Fruit fly (Drosophila melanogaster) whole organism, embryonic: ENCODE measurements around the gene CG15362.

ENCODE experiments used
- Adf1 ChIP-seq: fragments of 200-800 bp; sonication (Bioruptor generic); IDR thresholded peaks from 2 replicates; pipeline ENCODE4 v1.3.6; 2022; ENCODE audit warnings: missing biosample characterization, missing genetic modification characterization
- Asciz ChIP-seq: fragments of 200-800 bp; sonication (Bioruptor generic); optimal IDR thresholded peaks from 2 replicates; lab custom pipeline; 2017; ENCODE audit warnings: missing biosample characterization, mild to moderate bottlenecking, missing genetic modification characterization, missing genetic modification reagents
- Awh ChIP-seq: fragments of 200-800 bp; sonication (Bioruptor generic); IDR thresholded peaks from 2 replicates; pipeline ENCODE4, ENCODE4 v1.3.6; 2022; ENCODE audit warnings: missing biosample characterization, missing genetic modification characterization
- CG10543 ChIP-seq: fragments of 200-800 bp; sonication (Bioruptor generic); optimal IDR thresholded peaks from 3 replicates; lab custom pipeline; 2017; ENCODE audit warnings: missing biosample characterization, mild to moderate bottlenecking, missing genetic modification characterization, moderate library complexity
- CG10654 ChIP-seq: fragments of 200-800 bp; sonication (Bioruptor generic); optimal IDR thresholded peaks from 2 replicates; lab custom pipeline; 2016; ENCODE audit warnings: missing biosample characterization, missing genetic modification characterization
- CG11398 ChIP-seq: fragments of 200-800 bp; sonication (Bioruptor generic); optimal IDR thresholded peaks from 2 replicates; lab custom pipeline; 2016; ENCODE audit warnings: missing biosample characterization, missing genetic modification characterization
- CG13424 ChIP-seq: fragments of 200-800 bp; sonication (Bioruptor generic); optimal IDR thresholded peaks from 2 replicates; lab custom pipeline; 2019; ENCODE audit warnings: missing biosample characterization, mild to moderate bottlenecking, missing genetic modification characterization, moderate library complexity
- CG13894 ChIP-seq: fragments of 200-800 bp; sonication (Bioruptor generic); optimal IDR thresholded peaks from 3 replicates; lab custom pipeline; 2018; ENCODE audit warnings: missing biosample characterization, mild to moderate bottlenecking, missing genetic modification characterization, moderate library complexity
- CG14860 ChIP-seq: fragments of 200-800 bp; sonication (Bioruptor generic); IDR thresholded peaks from 3 replicates; pipeline ENCODE4 v1.3.6; 2022; ENCODE audit warnings: missing biosample characterization, missing genetic modification characterization; ENCODE audit not compliant: partially characterized antibody
- CG16863 ChIP-seq: fragments of 200-800 bp; sonication (Bioruptor generic); optimal IDR thresholded peaks from 3 replicates; lab custom pipeline; 2016; ENCODE audit warnings: missing biosample characterization, missing genetic modification characterization
- CG17385 ChIP-seq: fragments of 200-800 bp; sonication (Bioruptor generic); optimal IDR thresholded peaks from 3 replicates; lab custom pipeline; 2018; ENCODE audit warnings: missing biosample characterization, mild to moderate bottlenecking, missing genetic modification characterization
- CG30403 ChIP-seq: fragments of 200-800 bp; sonication (Bioruptor generic); optimal IDR thresholded peaks from 3 replicates; lab custom pipeline; 2016; ENCODE audit warnings: missing biosample characterization, missing genetic modification characterization
- CG32767 ChIP-seq: fragments of 200-800 bp; sonication (Bioruptor generic); IDR thresholded peaks from 2 replicates; pipeline ENCODE4 v1.3.6; 2022; ENCODE audit warnings: missing biosample characterization, missing genetic modification characterization
- CG42726 ChIP-seq: fragments of 200-800 bp; sonication (Bioruptor generic); IDR thresholded peaks from 2 replicates; pipeline ENCODE4 v1.3.6; 2022; ENCODE audit warnings: missing biosample characterization, missing genetic modification characterization; ENCODE audit not compliant: partially characterized antibody
- CG4707 ChIP-seq: fragments of 200-800 bp; sonication (Bioruptor generic); optimal IDR thresholded peaks from 2 replicates; lab custom pipeline; 2018; ENCODE audit warnings: missing biosample characterization, mild to moderate bottlenecking, missing genetic modification characterization, moderate library complexity
- CG6175 ChIP-seq: fragments of 200-800 bp; sonication (Bioruptor generic); IDR thresholded peaks from 3 replicates; pipeline ENCODE4 v1.3.6; 2022; ENCODE audit warnings: missing biosample characterization, missing genetic modification characterization
- CG7271 ChIP-seq: fragments of 200-800 bp; sonication (Bioruptor generic); optimal IDR thresholded peaks from 2 replicates; lab custom pipeline; 2018; ENCODE audit warnings: missing biosample characterization, mild to moderate bottlenecking, missing genetic modification characterization, moderate library complexity
- CG7556 ChIP-seq: fragments of 200-800 bp; sonication (Bioruptor generic); optimal IDR thresholded peaks from 2 replicates; lab custom pipeline; 2017; ENCODE audit warnings: missing biosample characterization, mild to moderate bottlenecking, missing genetic modification characterization
- CG7786 ChIP-seq: fragments of 200-800 bp; sonication (Bioruptor generic); optimal IDR thresholded peaks from 2 replicates; lab custom pipeline; 2016; ENCODE audit warnings: missing biosample characterization, missing genetic modification characterization
- CG8281 ChIP-seq: fragments of 200-800 bp; sonication (Bioruptor generic); optimal IDR thresholded peaks from 2 replicates; lab custom pipeline; 2018; ENCODE audit warnings: missing biosample characterization, mild to moderate bottlenecking, missing genetic modification characterization, moderate library complexity
- CG9609 ChIP-seq: fragments of 200-800 bp; sonication (Bioruptor generic); optimal IDR thresholded peaks from 3 replicates; lab custom pipeline; 2016; ENCODE audit warnings: missing biosample characterization, missing genetic modification characterization
- CG9876 ChIP-seq: fragments of 200-800 bp; sonication (Bioruptor generic); optimal IDR thresholded peaks from 2 replicates; lab custom pipeline; 2016; ENCODE audit warnings: missing biosample characterization, missing genetic modification characterization
- CrebB ChIP-seq: fragments of 200-800 bp; sonication (Bioruptor generic); optimal IDR thresholded peaks from 3 replicates; lab custom pipeline; 2018; ENCODE audit warnings: missing biosample characterization, mild to moderate bottlenecking, missing genetic modification characterization
- Dad ChIP-seq: fragments of 200-800 bp; sonication (Bioruptor generic); optimal IDR thresholded peaks from 3 replicates; lab custom pipeline; 2016; ENCODE audit warnings: missing biosample characterization, missing genetic modification characterization
- Deaf1 ChIP-seq: fragments of 200-800 bp; optimal IDR thresholded peaks from 3 replicates; lab custom pipeline; 2019; ENCODE audit warnings: missing biosample characterization, mild to moderate bottlenecking, missing genetic modification characterization, moderate library complexity
- Dfd ChIP-seq, 2 experiments: fragments of >200 bp; optimal IDR thresholded peaks; 2 replicates each; lab custom pipeline; 2017; ENCODE audit warnings: missing biosample characterization in 2 of 2, missing genetic modification characterization in 2 of 2
- Dip3 ChIP-seq: fragments of 200-800 bp; sonication (Bioruptor generic); optimal IDR thresholded peaks from 3 replicates; lab custom pipeline; 2016; ENCODE audit warnings: missing biosample characterization, missing genetic modification characterization
- Gug ChIP-seq: fragments of 200-800 bp; sonication (Bioruptor generic); IDR thresholded peaks from 4 replicates; pipeline ENCODE4 v1.3.6; 2022; ENCODE audit warnings: missing biosample characterization, missing genetic modification characterization
- Hr3 ChIP-seq: fragments of 200-800 bp; sonication (Bioruptor generic); optimal IDR thresholded peaks from 3 replicates; lab custom pipeline; 2016; ENCODE audit warnings: missing biosample characterization, missing genetic modification characterization
- Lhr ChIP-seq: fragments of 200-800 bp; sonication (Bioruptor generic); optimal IDR thresholded peaks from 3 replicates; lab custom pipeline; 2017; ENCODE audit warnings: mild to moderate bottlenecking, missing biosample characterization, missing genetic modification reagents, missing genetic modification characterization
- Lim3 ChIP-seq: fragments of 200-800 bp; sonication (Bioruptor generic); IDR thresholded peaks from 2 replicates; pipeline ENCODE4 v1.3.6; 2022; ENCODE audit warnings: missing biosample characterization, missing genetic modification characterization
- MTF-1 ChIP-seq: fragments of 200-800 bp; sonication (Bioruptor generic); optimal IDR thresholded peaks from 2 replicates; lab custom pipeline; 2018; ENCODE audit warnings: missing biosample characterization, mild to moderate bottlenecking, missing genetic modification characterization, borderline replicate concordance
- abd-A ChIP-seq: fragments of 200-800 bp; sonication (Bioruptor generic); optimal IDR thresholded peaks from 3 replicates; lab custom pipeline; 2019; ENCODE audit warnings: missing biosample characterization, mild to moderate bottlenecking, missing genetic modification characterization, moderate library complexity
- ash1 ChIP-seq: fragments of 200-800 bp; sonication (Bioruptor generic); optimal IDR thresholded peaks from 2 replicates; lab custom pipeline; 2018; ENCODE audit warnings: missing biosample characterization, mild to moderate bottlenecking, missing genetic modification characterization
- bab2 ChIP-seq: fragments of 200-800 bp; sonication (Bioruptor generic); optimal IDR thresholded peaks from 2 replicates; lab custom pipeline; 2016; ENCODE audit warnings: missing biosample characterization, missing genetic modification characterization
- crc ChIP-seq: fragments of 200-800 bp; sonication (Bioruptor generic); optimal IDR thresholded peaks from 2 replicates; lab custom pipeline; 2016; ENCODE audit warnings: missing biosample characterization, missing genetic modification characterization
- gcm ChIP-seq: fragments of 200-800 bp; sonication (Bioruptor generic); optimal IDR thresholded peaks from 2 replicates; lab custom pipeline; 2019; ENCODE audit warnings: missing biosample characterization, mild to moderate bottlenecking, missing genetic modification characterization, moderate library complexity
- gro ChIP-seq: fragments of 200-800 bp; sonication (Bioruptor generic); optimal IDR thresholded peaks from 2 replicates; lab custom pipeline; 2016; ENCODE audit warnings: missing biosample characterization, missing genetic modification characterization
- ken ChIP-seq: fragments of 200-800 bp; sonication (Bioruptor generic); IDR thresholded peaks from 3 replicates; pipeline ENCODE4 v1.3.6; 2022; ENCODE audit warnings: missing biosample characterization, missing genetic modification characterization
- luna ChIP-seq: fragments of 200-800 bp; sonication (Bioruptor generic); optimal IDR thresholded peaks from 2 replicates; lab custom pipeline; 2016; ENCODE audit warnings: missing biosample characterization, missing genetic modification characterization
- otp ChIP-seq: fragments of 200-800 bp; sonication (Bioruptor generic); IDR thresholded peaks from 3 replicates; pipeline ENCODE4, ENCODE4 v1.3.6; 2022; ENCODE audit warnings: missing biosample characterization, missing genetic modification characterization
- pb ChIP-seq: fragments of 200-800 bp; sonication (Bioruptor generic); optimal IDR thresholded peaks from 3 replicates; lab custom pipeline; 2016; ENCODE audit warnings: missing biosample characterization, missing genetic modification characterization
- peb ChIP-seq: fragments of 200-800 bp; sonication (Bioruptor generic); IDR thresholded peaks from 2 replicates; pipeline ENCODE4 v1.3.6; 2022; ENCODE audit warnings: missing biosample characterization, missing genetic modification characterization
- sim ChIP-seq: fragments of 200-800 bp; sonication (Bioruptor generic); IDR thresholded peaks from 2 replicates; pipeline ENCODE4 v1.3.6; 2022; ENCODE audit warnings: missing biosample characterization, missing genetic modification characterization
- sna ChIP-seq: fragments of 200-800 bp; sonication (Bioruptor generic); IDR thresholded peaks from 2 replicates; pipeline ENCODE4 v1.3.6; 2022; ENCODE audit warnings: missing biosample characterization, missing genetic modification characterization; ENCODE audit not compliant: partially characterized antibody
- sr ChIP-seq: fragments of 200-800 bp; sonication (Bioruptor generic); IDR thresholded peaks from 3 replicates; pipeline ENCODE4 v1.3.6; 2022; ENCODE audit warnings: missing biosample characterization, missing genetic modification characterization
- tll ChIP-seq, 2 experiments: fragments of 200-800 bp in 1 of 2; fragments of >200 bp in 1 of 2; sonication (Bioruptor generic) in 1 of 2; optimal IDR thresholded peaks; 2 replicates each; lab custom pipeline; 2017 to 2019; ENCODE audit warnings: missing biosample characterization in 2 of 2, missing genetic modification characterization in 2 of 2, mild to moderate bottlenecking in 1 of 2, moderate library complexity in 1 of 2
- unc-4 ChIP-seq: fragments of 200-800 bp; sonication (Bioruptor generic); IDR thresholded peaks from 2 replicates; pipeline ENCODE4 v1.3.6; 2022; ENCODE audit warnings: missing biosample characterization, missing genetic modification characterization; ENCODE audit not compliant: partially characterized antibody

CG15362 gene

dm6 chr2L:1986343-1987280, 5.6 kb downstream of the CG15362 start (continued):
- TF ChIP-seq crc (GFP tag; lab: Kevin White, UChicago) (no peak), otp (GFP tag; lab: Robert Waterston, UW) (0 out of 3 replicates have a peak, but pooled peaks have one; percentile 49), ash1 (no peak), CG11398 (GFP tag; lab: Kevin White, UChicago) (no peak), Deaf1 (tag; lab: Kevin White, UChicago) (peak; percentile 25), Dfd (GFP tag; optimal IDR thresholded peaks at IDR 0.05; lab: Kevin White, UChicago) (no peak), Lhr (GFP tag; lab: Kevin White, UChicago) (no peak), MTF-1 (no peak), CG6175 (GFP tag; lab: Robert Waterston, UW) (no peak), Asciz (GFP tag; lab: Kevin White, UChicago) (peak; percentile 39), CG9876 (GFP tag; lab: Kevin White, UChicago) (peak; percentile 3), tll (GFP tag; optimal IDR thresholded peaks at IDR 0.05; lab: Kevin White, UChicago) (no peak), Dip3 (GFP tag; lab: Kevin White, UChicago) (peak; percentile 32), CG17385 (GFP tag; lab: Kevin White, UChicago) (peak; percentile 44), luna (GFP tag; lab: Kevin White, UChicago) (no peak), Awh (GFP tag; lab: Robert Waterston, UW) (no peak), Gug (GFP tag; lab: Robert Waterston, UW) (peak; percentile 62; the same call in 1 of the 4 replicates), CG7271 (tag; lab: Kevin White, UChicago) (no peak), CG10543 (peak; percentile 46), CG4707 (no peak), Dad (GFP tag; lab: Kevin White, UChicago) (peak; percentile 11), ken (GFP tag; lab: Robert Waterston, UW) (peak; percentile 31; the same call in 1 of the 3 replicates), gcm (GFP tag; lab: Kevin White, UChicago) (no peak), abd-A (tag; lab: Kevin White, UChicago) (no peak), pb (GFP tag; lab: Kevin White, UChicago) (peak; percentile 36), CG16863 (GFP tag; lab: Kevin White, UChicago) (peak; percentile 16), gro (GFP tag; lab: Kevin White, UChicago) (peak; percentile 62), sr (peak; percentile 28; the same call in 1 of the 3 replicates), CG30403 (GFP tag; lab: Kevin White, UChicago) (peak; percentile 65), CG13424 (tag; lab: Kevin White, UChicago) (peak; percentile 55), CG42726 (no peak), CG8281 (tag; lab: Kevin White, UChicago) (peak; percentile 9), CG7786 (GFP tag; lab: Kevin White, UChicago) (peak; percentile 28), peb (GFP tag; lab: Robert Waterston, UW) (no peak; the same call in 1 of the 2 replicates), Lim3 (GFP tag; lab: Robert Waterston, UW) (no peak), CG13894 (tag; lab: Kevin White, UChicago) (peak; percentile 4), unc-4 (GFP tag; lab: Robert Waterston, UW) (no peak), Adf1 (GFP tag; lab: Robert Waterston, UW) (no peak), CG10654 (GFP tag; lab: Kevin White, UChicago) (peak; percentile 12), CG32767 (GFP tag; lab: Robert Waterston, UW) (no peak), bab2 (GFP tag; lab: Kevin White, UChicago) (peak; percentile 48), sim (GFP tag; lab: Robert Waterston, UW) (no peak), CrebB (no peak), CG7556 (GFP tag; lab: Kevin White, UChicago) (peak; percentile 68), Hr3 (GFP tag; lab: Kevin White, UChicago) (peak; percentile 28), CG9609 (peak; percentile 58), sna (GFP tag; lab: Robert Waterston, UW) (no peak), CG14860 (no peak)
